Fruit fly (Drosophila melanogaster) whole organism, embryonic: Measurements from ENCODE around the gene CG14395.

Experiments used
- ATbp ChIP-seq: fragments of 200-800 bp; sonication (Bioruptor generic); optimal IDR thresholded peaks from 2 replicates; lab custom pipeline; 2017; ENCODE audit warnings: missing biosample characterization, mild to moderate bottlenecking, missing genetic modification characterization, missing genetic modification reagents
- Atf3 ChIP-seq: fragments of 200-800 bp; sonication (Bioruptor generic); optimal IDR thresholded peaks from 3 replicates; lab custom pipeline; 2016; ENCODE audit warnings: missing biosample characterization, missing genetic modification characterization
- CG10147 ChIP-seq: fragments of 200-800 bp; sonication (Bioruptor generic); optimal IDR thresholded peaks from 2 replicates; lab custom pipeline; 2019; ENCODE audit warnings: missing biosample characterization, mild to moderate bottlenecking, missing genetic modification characterization, moderate library complexity
- CG10209 ChIP-seq: fragments of 200-800 bp; sonication (Bioruptor generic); optimal IDR thresholded peaks from 3 replicates; lab custom pipeline; 2017; ENCODE audit warnings: missing biosample characterization, mild to moderate bottlenecking, missing genetic modification characterization, missing genetic modification reagents
- CG12071 ChIP-seq: fragments of 200-800 bp; sonication (Bioruptor generic); optimal IDR thresholded peaks from 3 replicates; lab custom pipeline; 2018; ENCODE audit warnings: missing biosample characterization, mild to moderate bottlenecking, missing genetic modification characterization
- CG12769 ChIP-seq: fragments of 200-800 bp; sonication (Bioruptor generic); optimal IDR thresholded peaks from 2 replicates; lab custom pipeline; 2019; ENCODE audit warnings: missing biosample characterization, mild to moderate bottlenecking, missing genetic modification characterization, moderate library complexity
- CG18262 ChIP-seq: fragments of 200-800 bp; optimal IDR thresholded peaks from 3 replicates; lab custom pipeline; 2019; ENCODE audit warnings: missing biosample characterization, mild to moderate bottlenecking, missing genetic modification characterization, moderate library complexity
- CG2199 ChIP-seq: fragments of 200-800 bp; sonication (Bioruptor generic); IDR thresholded peaks from 3 replicates; pipeline ENCODE4 v1.3.6; 2022; ENCODE audit warnings: missing biosample characterization, missing genetic modification characterization
- CG42726 ChIP-seq: fragments of 200-800 bp; sonication (Bioruptor generic); IDR thresholded peaks from 2 replicates; pipeline ENCODE4 v1.3.6; 2022; ENCODE audit warnings: missing biosample characterization, missing genetic modification characterization; ENCODE audit not compliant: partially characterized antibody
- CG4328 ChIP-seq: fragments of 200-800 bp; sonication (Bioruptor generic); optimal IDR thresholded peaks from 3 replicates; lab custom pipeline; 2017; ENCODE audit warnings: missing biosample characterization, missing genetic modification reagents, missing genetic modification characterization
- CG4360 ChIP-seq: fragments of 200-800 bp; sonication (Bioruptor generic); IDR thresholded peaks from 2 replicates; pipeline ENCODE4 v1.3.6; 2022; ENCODE audit warnings: missing biosample characterization, missing genetic modification characterization
- CG6272 ChIP-seq: fragments of 200-800 bp; sonication (Bioruptor generic); IDR thresholded peaks from 2 replicates; pipeline ENCODE4 v1.3.6; 2022; ENCODE audit warnings: missing biosample characterization, missing genetic modification characterization
- CG8765 ChIP-seq: fragments of 200-800 bp; sonication (Bioruptor generic); IDR thresholded peaks from 2 replicates; pipeline ENCODE4 v1.3.6; 2022; ENCODE audit warnings: missing biosample characterization, missing genetic modification characterization
- CG9437 ChIP-seq: fragments of 200-800 bp; sonication (Bioruptor generic); optimal IDR thresholded peaks from 2 replicates; lab custom pipeline; 2018; ENCODE audit warnings: missing biosample characterization, mild to moderate bottlenecking, missing genetic modification characterization
- CG9876 ChIP-seq: fragments of 200-800 bp; sonication (Bioruptor generic); optimal IDR thresholded peaks from 2 replicates; lab custom pipeline; 2016; ENCODE audit warnings: missing biosample characterization, missing genetic modification characterization
- D ChIP-seq, 2 experiments: fragments of 200-800 bp in 1 of 2; fragments of >200 bp in 1 of 2; sonication (Bioruptor generic) in 1 of 2; optimal IDR thresholded peaks; 2 replicates in 1 of 2; 3 replicates in 1 of 2; lab custom pipeline; 2017; ENCODE audit warnings: mild to moderate bottlenecking in 1 of 2, missing biosample characterization in 1 of 2, missing genetic modification characterization in 1 of 2, missing genetic modification reagents in 1 of 2
- Dfd ChIP-seq, 2 experiments: fragments of >200 bp; optimal IDR thresholded peaks; 2 replicates each; lab custom pipeline; 2017; ENCODE audit warnings: missing biosample characterization in 2 of 2, missing genetic modification characterization in 2 of 2
- Dll ChIP-seq: fragments of 200-800 bp; sonication (Bioruptor generic); IDR thresholded peaks from 4 replicates; pipeline ENCODE4 v1.3.6; 2022; ENCODE audit warnings: missing biosample characterization, missing genetic modification characterization; ENCODE audit not compliant: partially characterized antibody
- Gsc ChIP-seq: fragments of 200-800 bp; sonication (Bioruptor generic); IDR thresholded peaks from 2 replicates; pipeline ENCODE4 v1.3.6; 2022; ENCODE audit warnings: missing biosample characterization, missing genetic modification characterization
- PHDP ChIP-seq: fragments of 200-800 bp; sonication (Bioruptor generic); optimal IDR thresholded peaks from 3 replicates; lab custom pipeline; 2018; ENCODE audit warnings: missing biosample characterization, mild to moderate bottlenecking, missing genetic modification characterization, moderate library complexity
- Sin3A ChIP-seq: fragments of >200 bp; optimal IDR thresholded peaks from 2 replicates; lab custom pipeline; 2018
- Taf1 ChIP-seq: fragments of 200-800 bp; sonication (Bioruptor generic); IDR thresholded peaks from 2 replicates; pipeline ENCODE4 v1.3.6; 2022; ENCODE audit warnings: missing biosample characterization, missing genetic modification characterization
- Vsx1 ChIP-seq: fragments of 200-800 bp; sonication (Bioruptor generic); optimal IDR thresholded peaks from 2 replicates; lab custom pipeline; 2017; ENCODE audit warnings: missing biosample characterization, mild to moderate bottlenecking, missing genetic modification characterization, missing genetic modification reagents
- chinmo ChIP-seq: fragments of 200-800 bp; sonication (Bioruptor generic); IDR thresholded peaks from 4 replicates; pipeline ENCODE4 v1.3.6; 2022; ENCODE audit warnings: missing biosample characterization, missing genetic modification characterization; ENCODE audit not compliant: partially characterized antibody
- chn ChIP-seq: fragments of 200-800 bp; sonication (Bioruptor generic); optimal IDR thresholded peaks from 2 replicates; lab custom pipeline; 2016; ENCODE audit warnings: missing biosample characterization, missing genetic modification characterization
- corto ChIP-seq: fragments of 200-800 bp; sonication (Bioruptor generic); optimal IDR thresholded peaks from 2 replicates; lab custom pipeline; 2016; ENCODE audit warnings: missing biosample characterization, mild to moderate bottlenecking, missing genetic modification characterization, moderate library complexity
- crol ChIP-seq: fragments of 200-800 bp; sonication (Bioruptor generic); IDR thresholded peaks from 2 replicates; pipeline ENCODE4 v1.3.6; 2022; ENCODE audit warnings: missing biosample characterization, missing genetic modification characterization
- dm ChIP-seq: fragments of 200-800 bp; sonication (Bioruptor generic); optimal IDR thresholded peaks from 3 replicates; lab custom pipeline; 2016; ENCODE audit warnings: missing biosample characterization, missing genetic modification characterization
- dmrt99B ChIP-seq: fragments of 200-800 bp; sonication (Bioruptor generic); optimal IDR thresholded peaks from 2 replicates; lab custom pipeline; 2018; ENCODE audit warnings: missing biosample characterization, mild to moderate bottlenecking, missing genetic modification characterization, moderate library complexity
- dpn ChIP-seq, 2 experiments: fragments of 200-800 bp; sonication (Bioruptor generic); optimal IDR thresholded peaks; 3 replicates each; lab custom pipeline; 2016; ENCODE audit warnings: missing biosample characterization in 2 of 2, missing genetic modification characterization in 2 of 2
- en ChIP-seq: fragments of 200-800 bp; sonication (Bioruptor generic); optimal IDR thresholded peaks from 2 replicates; lab custom pipeline; 2016; ENCODE audit warnings: missing biosample characterization, missing genetic modification characterization
- eyg ChIP-seq: fragments of 200-800 bp; sonication (Bioruptor generic); optimal IDR thresholded peaks from 3 replicates; lab custom pipeline; 2016; ENCODE audit warnings: missing biosample characterization, missing genetic modification characterization
- fd102C ChIP-seq: fragments of 200-800 bp; sonication (Bioruptor generic); optimal IDR thresholded peaks from 2 replicates; lab custom pipeline; 2018; ENCODE audit warnings: missing biosample characterization, mild to moderate bottlenecking, missing genetic modification characterization, moderate library complexity
- fru ChIP-seq: fragments of >200 bp; optimal IDR thresholded peaks from 2 replicates; lab custom pipeline; 2017
- grn ChIP-seq: fragments of 200-800 bp; sonication (Bioruptor generic); optimal IDR thresholded peaks from 3 replicates; lab custom pipeline; 2017; ENCODE audit warnings: missing biosample characterization, missing genetic modification characterization
- hbn ChIP-seq: fragments of 200-800 bp; sonication (Bioruptor generic); IDR thresholded peaks from 2 replicates; pipeline ENCODE4 v1.3.6; 2022; ENCODE audit warnings: missing biosample characterization, missing genetic modification characterization; ENCODE audit not compliant: partially characterized antibody
- kah ChIP-seq: fragments of 200-800 bp; sonication (Bioruptor generic); optimal IDR thresholded peaks from 2 replicates; lab custom pipeline; 2018; ENCODE audit warnings: missing biosample characterization, mild to moderate bottlenecking, missing genetic modification characterization
- lbe ChIP-seq: fragments of 200-800 bp; sonication (Bioruptor generic); optimal IDR thresholded peaks from 2 replicates; lab custom pipeline; 2016; ENCODE audit warnings: missing biosample characterization, mild to moderate bottlenecking, missing genetic modification characterization
- pho ChIP-seq: fragments of 200-800 bp; sonication (Bioruptor generic); optimal IDR thresholded peaks from 2 replicates; lab custom pipeline; 2016; ENCODE audit warnings: missing biosample characterization, missing genetic modification characterization
- repo ChIP-seq: fragments of 200-800 bp; sonication (Bioruptor generic); optimal IDR thresholded peaks from 2 replicates; lab custom pipeline; 2016; ENCODE audit warnings: missing biosample characterization, missing genetic modification characterization
- sc ChIP-seq, 3 experiments: fragments of >200 bp in 2 of 3; fragments of 200-800 bp in 1 of 3; sonication (Bioruptor generic) in 1 of 3; optimal IDR thresholded peaks; 2 replicates in 2 of 3; 3 replicates in 1 of 3; lab custom pipeline; 2017; ENCODE audit warnings: mild to moderate bottlenecking in 1 of 3, missing biosample characterization in 1 of 3, missing genetic modification characterization in 1 of 3, missing genetic modification reagents in 1 of 3
- sima ChIP-seq: fragments of 200-800 bp; sonication (Bioruptor generic); optimal IDR thresholded peaks from 2 replicates; lab custom pipeline; 2016; ENCODE audit warnings: missing biosample characterization, missing genetic modification characterization
- slp2 ChIP-seq: fragments of 200-800 bp; sonication (Bioruptor generic); optimal IDR thresholded peaks from 2 replicates; lab custom pipeline; 2016; ENCODE audit warnings: missing biosample characterization, missing genetic modification characterization
- toy ChIP-seq: fragments of 200-800 bp; sonication (Bioruptor generic); IDR thresholded peaks from 2 replicates; pipeline ENCODE4 v1.3.6; 2022; ENCODE audit warnings: missing biosample characterization, missing genetic modification characterization
- trem ChIP-seq: fragments of 200-800 bp; optimal IDR thresholded peaks from 3 replicates; lab custom pipeline; 2019; ENCODE audit warnings: missing biosample characterization, mild to moderate bottlenecking, missing genetic modification characterization, moderate library complexity
- wor ChIP-seq: fragments of 200-800 bp; sonication (Bioruptor generic); IDR thresholded peaks from 2 replicates; pipeline ENCODE4 v1.3.6; 2022; ENCODE audit warnings: missing biosample characterization, missing genetic modification characterization
- zen ChIP-seq: fragments of 200-800 bp; sonication (Bioruptor generic); optimal IDR thresholded peaks from 3 replicates; lab custom pipeline; 2018; ENCODE audit warnings: missing biosample characterization, mild to moderate bottlenecking, missing genetic modification characterization, moderate library complexity
- zfh1 ChIP-seq: fragments of 200-800 bp; sonication (Bioruptor generic); IDR thresholded peaks from 3 replicates; pipeline ENCODE4 v1.3.6; 2022; ENCODE audit warnings: missing biosample characterization, missing genetic modification characterization

Gene CG14395

dm6 chr3R:12717588-12718535, 55.2 kb downstream of the CG14395 start (continued):
- TF ChIP-seq CG9437 (GFP tag; lab: Kevin White, UChicago) (peak; percentile 42), sc (optimal IDR thresholded peaks at IDR 0.05; lab: Kevin White, UChicago) (no peak), sc (GFP tag; optimal IDR thresholded peaks at IDR 0.05; lab: Kevin White, UChicago) (peak; percentile 26), dmrt99B (tag; lab: Kevin White, UChicago) (peak; percentile 70), ATbp (GFP tag; lab: Kevin White, UChicago) (peak; percentile 52), Vsx1 (GFP tag; lab: Kevin White, UChicago) (no peak), zfh1 (GFP tag; lab: Robert Waterston, UW) (peak; percentile 62), CG6272 (GFP tag; lab: Robert Waterston, UW) (peak; percentile 42), CG4328 (GFP tag; lab: Kevin White, UChicago) (peak; percentile 14), Atf3 (GFP tag; lab: Kevin White, UChicago) (peak; percentile 11), eyg (GFP tag; lab: Kevin White, UChicago) (peak; percentile 14), wor (no peak), crol (GFP tag; lab: Robert Waterston, UW) (no peak), trem (no peak), CG18262 (peak; percentile 25), Taf1 (GFP tag; lab: Robert Waterston, UW) (0 out of 2 replicates have a peak, but pooled peaks have one; percentile 23), CG8765 (GFP tag; lab: Robert Waterston, UW) (no peak), corto (GFP tag; lab: Kevin White, UChicago) (peak; percentile 10), CG12769 (no peak), grn (no peak), en (no peak), Dfd (GFP tag; optimal IDR thresholded peaks at IDR 0.05; lab: Kevin White, UChicago) (no peak), sima (GFP tag; lab: Kevin White, UChicago) (no peak), CG4360 (GFP tag; lab: Robert Waterston, UW) (no peak), zen (tag; lab: Kevin White, UChicago) (no peak), Sin3A (no peak), CG10209 (GFP tag; lab: Kevin White, UChicago) (peak; percentile 45), CG9876 (GFP tag; lab: Kevin White, UChicago) (no peak), CG12071 (GFP tag; lab: Kevin White, UChicago) (no peak), CG2199 (no peak), Dll (GFP tag; lab: Robert Waterston, UW) (no peak), slp2 (GFP tag; lab: Kevin White, UChicago) (no peak), kah (GFP tag; lab: Kevin White, UChicago) (no peak), dpn (GFP tag; optimal IDR thresholded peaks at IDR 0.05; lab: Kevin White, UChicago) (peak; percentile 25 to 57), CG42726 (GFP tag; lab: Robert Waterston, UW) (no peak), D (optimal IDR thresholded peaks at IDR 0.05; lab: Kevin White, UChicago) (no peak), D (GFP tag; optimal IDR thresholded peaks at IDR 0.05; lab: Kevin White, UChicago) (no peak), chn (GFP tag; lab: Kevin White, UChicago) (peak; percentile 53), toy (GFP tag; lab: Robert Waterston, UW) (no peak), fru (lab: Kevin White, UChicago) (no peak), CG10147 (GFP tag; lab: Kevin White, UChicago) (no peak), pho (GFP tag; lab: Kevin White, UChicago) (peak; percentile 51), fd102C (GFP tag; lab: Kevin White, UChicago) (no peak), repo (GFP tag; lab: Kevin White, UChicago) (no peak), dm (GFP tag; lab: Kevin White, UChicago) (no peak), hbn (GFP tag; lab: Robert Waterston, UW) (no peak), Gsc (GFP tag; lab: Robert Waterston, UW) (no peak), lbe (GFP tag; lab: Kevin White, UChicago) (no peak), PHDP (tag; lab: Kevin White, UChicago) (peak; percentile 49), chinmo (GFP tag; lab: Robert Waterston, UW) (0 out of 4 replicates have a peak, but pooled peaks have one; percentile 56)
